Worm (Caenorhabditis elegans): ENCODE data around the gene pigc-1.
A peak's percentile ranks its signal among the peaks of the same experiment; 100 is the strongest.
"Not testable (repeated sequence)": the region's sequence is repeated elsewhere in the genome, so short reads cannot be mapped to it uniquely, and the experiment has no call there.

The pigc-1 gene

ce11 chrIV:9322489-9322888 is 20.5 kb downstream of the pigc-1 start:
- TF ChIP-seq tab-1 (GFP tag; IDR thresholded peaks at IDR 0.05) (no peak), cog-1 (tag; optimal IDR thresholded peaks at IDR 0.05) (no peak), klf-2 (GFP tag; conservative IDR thresholded peaks at IDR 0.05) (no peak)

- TF ChIP-seq T22C8.4 (GFP tag; IDR thresholded peaks at IDR 0.05): 0 out of 2 replicates have a peak, but pooled peaks have one; percentile 46
- no peak for TF ChIP-seq ref-1 (GFP tag; conservative IDR thresholded peaks at IDR 0.05)
Observed at ce11 chrIV:9321039-9321851, 21.7 kb downstream of the pigc-1 start, which contains the start of the genes F49C12.12 and vha-17. Gene F49C12.12 (minus strand): TSS chrIV:9321089. Gene vha-17 (plus strand): TSS chrIV:9321801.

- TF ChIP-seq ref-1 (GFP tag; conservative IDR thresholded peaks at IDR 0.05) (no peak), flt-1 (GFP tag; IDR thresholded peaks at IDR 0.05) (no peak), T22C8.4 (GFP tag; IDR thresholded peaks at IDR 0.05) (no peak), ztf-23 (GFP tag; IDR thresholded peaks at IDR 0.05) (no peak), cog-1 (tag; optimal IDR thresholded peaks at IDR 0.05) (no peak), ztf-29 (GFP tag; IDR thresholded peaks at IDR 0.05) (no peak), tab-1 (GFP tag; IDR thresholded peaks at IDR 0.05) (no peak), klf-2 (GFP tag; conservative IDR thresholded peaks at IDR 0.05) (no peak), med-1 (GFP tag; optimal IDR thresholded peaks at IDR 0.05; ENCODE audit: insufficient read depth) (no peak)
Observed at ce11 chrIV:9320023-9320422, 22.9 kb downstream of the pigc-1 start.

ce11 chrIV:9319080-9319479 is 23.9 kb downstream of the pigc-1 start, which contains the start of the genes F49C12.11 and nemt-1:
Gene F49C12.11 (plus strand): TSS chrIV:9319380.
Gene nemt-1 (minus strand): TSS chrIV:9319439.
- TF ChIP-seq ztf-29 (GFP tag; IDR thresholded peaks at IDR 0.05): no peak
- no peak for TF ChIP-seq tab-1 (GFP tag; IDR thresholded peaks at IDR 0.05)
- no peak for TF ChIP-seq flt-1 (GFP tag; IDR thresholded peaks at IDR 0.05)
- no peak for TF ChIP-seq med-1 (GFP tag; optimal IDR thresholded peaks at IDR 0.05; ENCODE audit: insufficient read depth)
- no peak for TF ChIP-seq T22C8.4 (GFP tag; IDR thresholded peaks at IDR 0.05)
- no peak for TF ChIP-seq cog-1 (tag; optimal IDR thresholded peaks at IDR 0.05)
- TF ChIP-seq klf-2 (GFP tag; conservative IDR thresholded peaks at IDR 0.05): no peak
- no peak for TF ChIP-seq ztf-23 (GFP tag; IDR thresholded peaks at IDR 0.05)
- no peak for TF ChIP-seq ref-1 (GFP tag; conservative IDR thresholded peaks at IDR 0.05)

- no peak for TF ChIP-seq T22C8.4 (GFP tag; IDR thresholded peaks at IDR 0.05)
- no peak for TF ChIP-seq tab-1 (GFP tag; IDR thresholded peaks at IDR 0.05)
Observed at ce11 chrIV:9318147-9318546, 24.8 kb downstream of the pigc-1 start.

- TF ChIP-seq flt-1 (GFP tag; IDR thresholded peaks at IDR 0.05): no peak; the same call in none of the 2 replicates
- peak; percentile 86 for TF ChIP-seq med-1 (GFP tag; optimal IDR thresholded peaks at IDR 0.05; ENCODE audit: insufficient read depth)
- peak; percentile 85 for TF ChIP-seq ztf-23 (GFP tag; IDR thresholded peaks at IDR 0.05)
- TF ChIP-seq ref-1 (GFP tag; conservative IDR thresholded peaks at IDR 0.05): no peak
- TF ChIP-seq cog-1 (tag; optimal IDR thresholded peaks at IDR 0.05): peak; percentile 52
- peak; percentile 81 for TF ChIP-seq tab-1 (GFP tag; IDR thresholded peaks at IDR 0.05)
- TF ChIP-seq ztf-29 (GFP tag; IDR thresholded peaks at IDR 0.05): no peak
Observed at ce11 chrIV:9316068-9316681, 26.8 kb downstream of the pigc-1 start, which contains the start of the genes F49C12.9 and rpn-7. Gene F49C12.9 (minus strand): TSS chrIV:9316215. Gene rpn-7 (plus strand): TSS chrIV:9316631.

ce11 chrIV:9312827-9313226 is 30.1 kb downstream of the pigc-1 start, which contains the start of gene F49C12.7:
Gene F49C12.7 (minus strand): TSS chrIV:9312927.
- not testable (repeated sequence) for TF ChIP-seq tab-1, ztf-29, T22C8.4 (GFP tag; IDR thresholded peaks at IDR 0.05)

- TF ChIP-seq cog-1 (tag; optimal IDR thresholded peaks at IDR 0.05): no peak
- TF ChIP-seq med-1 (GFP tag; optimal IDR thresholded peaks at IDR 0.05; ENCODE audit: insufficient read depth): no peak
- TF ChIP-seq klf-2 (GFP tag; conservative IDR thresholded peaks at IDR 0.05): no peak
Observed at ce11 chrIV:9310935-9311566, 31.9 kb downstream of the pigc-1 start.

- TF ChIP-seq med-1 (GFP tag; optimal IDR thresholded peaks at IDR 0.05; ENCODE audit: insufficient read depth) (no peak), klf-2 (GFP tag; conservative IDR thresholded peaks at IDR 0.05) (no peak), tab-1 (GFP tag; IDR thresholded peaks at IDR 0.05) (no peak), ztf-29 (GFP tag; IDR thresholded peaks at IDR 0.05) (no peak), T22C8.4 (GFP tag; IDR thresholded peaks at IDR 0.05) (no peak), ref-1 (GFP tag; conservative IDR thresholded peaks at IDR 0.05) (no peak), ztf-23 (GFP tag; IDR thresholded peaks at IDR 0.05) (no peak), flt-1 (GFP tag; IDR thresholded peaks at IDR 0.05) (no peak), cog-1 (tag; optimal IDR thresholded peaks at IDR 0.05) (no peak)
Observed at ce11 chrIV:9308975-9309374, 34.0 kb downstream of the pigc-1 start, which contains the start of gene F49C12.6. Gene F49C12.6 (minus strand): TSS chrIV:9309075.

- no peak for TF ChIP-seq ztf-29 (GFP tag; IDR thresholded peaks at IDR 0.05)
- TF ChIP-seq T22C8.4 (GFP tag; IDR thresholded peaks at IDR 0.05): no peak
- TF ChIP-seq cog-1 (tag; optimal IDR thresholded peaks at IDR 0.05): no peak
- no peak for TF ChIP-seq flt-1 (GFP tag; IDR thresholded peaks at IDR 0.05)
- no peak for TF ChIP-seq ztf-23 (GFP tag; IDR thresholded peaks at IDR 0.05)
- no peak for TF ChIP-seq tab-1 (GFP tag; IDR thresholded peaks at IDR 0.05)
- TF ChIP-seq klf-2 (GFP tag; conservative IDR thresholded peaks at IDR 0.05): no peak
- no peak for TF ChIP-seq med-1 (GFP tag; optimal IDR thresholded peaks at IDR 0.05; ENCODE audit: insufficient read depth)
- no peak for TF ChIP-seq ref-1 (GFP tag; conservative IDR thresholded peaks at IDR 0.05)
Observed at ce11 chrIV:9304617-9305016, 38.3 kb downstream of the pigc-1 start, which contains the start of gene F49C12.5. Gene F49C12.5 (plus strand): TSS chrIV:9304917.
